Fruit fly (Drosophila melanogaster): Measurements from ENCODE around the gene Acp62F.

DNA sequence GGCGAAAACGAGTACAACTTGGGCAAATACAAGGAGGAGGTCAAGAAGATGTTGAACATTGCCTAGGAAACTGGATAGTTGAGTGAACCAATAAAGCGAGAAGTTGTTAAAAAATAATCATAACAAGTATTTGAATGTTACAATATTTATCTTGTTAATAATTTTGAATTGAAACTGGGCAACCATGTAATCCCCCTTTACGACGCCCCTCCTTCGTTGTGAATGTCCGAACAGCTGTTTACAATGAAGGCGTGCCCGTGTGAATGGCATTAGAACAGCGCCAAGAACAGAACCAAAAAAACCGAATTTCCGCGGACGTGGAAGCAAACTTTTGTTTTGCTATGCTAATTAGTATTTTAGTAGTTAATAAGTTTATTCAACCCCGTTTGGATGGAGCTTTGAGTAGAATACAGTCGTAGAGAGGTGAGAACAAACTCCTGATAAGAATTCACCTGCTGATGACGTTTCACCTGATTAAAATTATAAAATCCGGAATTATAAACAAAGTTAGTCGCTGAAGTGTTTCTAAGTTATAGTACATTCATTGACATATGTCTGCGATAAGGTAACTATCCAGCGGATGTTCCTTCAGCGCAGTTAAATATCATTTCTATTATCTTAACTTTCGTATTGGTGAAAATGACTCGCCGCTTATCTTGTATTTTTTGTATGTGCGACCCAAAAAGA, 42.6 kb downstream of the Acp62F start, which contains the start of gene Pgant6:
- no peak for TF ChIP-seq cnc (optimal IDR thresholded peaks at IDR 0.05)
- TF ChIP-seq kay (GFP tag; ENCODE audit: borderline replicate concordance): no peak
- TF ChIP-seq CG14711 (tag; optimal IDR thresholded peaks at IDR 0.05): peak; percentile 51
- TF ChIP-seq CG12768 (GFP tag; optimal IDR thresholded peaks at IDR 0.05): no peak
- no peak for TF ChIP-seq CG7045 (GFP tag; optimal IDR thresholded peaks at IDR 0.05)
- TF ChIP-seq CG5204 (GFP tag; optimal IDR thresholded peaks at IDR 0.05): no peak

All from whole organism, adult.